Worm (Caenorhabditis elegans) whole organism, mixed stage, embryonic: ENCODE measurements around the gene F20D12.7.

Experiments
- bed-3 ChIP-seq: fragments of 200-800 bp; sonication (Bioruptor generic); optimal IDR thresholded peaks from 3 replicates; lab custom pipeline; 2018; ENCODE audit warnings: mild to moderate bottlenecking, missing genetic modification characterization, moderate library complexity, missing compliant biosample characterization
- blmp-1 ChIP-seq: fragments of 150-350 bp; optimal IDR thresholded peaks from 2 replicates; lab custom pipeline; 2014; ENCODE audit warnings: missing biosample characterization, missing genetic modification characterization
- ceh-39 ChIP-seq: fragments of 150-350 bp; optimal IDR thresholded peaks from 2 replicates; lab custom pipeline; 2014; ENCODE audit warnings: missing biosample characterization, missing genetic modification characterization
- ceh-43 ChIP-seq: fragments of 200-800 bp; sonication (Bioruptor generic); optimal IDR thresholded peaks from 2 replicates; lab custom pipeline; 2018; ENCODE audit warnings: mild to moderate bottlenecking, missing genetic modification characterization, moderate library complexity, missing compliant biosample characterization
- ceh-83 ChIP-seq: fragments of 200-800 bp; sonication (Bioruptor generic); optimal IDR thresholded peaks from 2 replicates; lab custom pipeline; 2018; ENCODE audit warnings: mild to moderate bottlenecking, missing genetic modification characterization, missing compliant biosample characterization
- ces-1 ChIP-seq: fragments of 150-350 bp; optimal IDR thresholded peaks from 2 replicates; lab custom pipeline; 2014; ENCODE audit warnings: missing biosample characterization, missing genetic modification reagents, missing genetic modification characterization
- cnd-1 ChIP-seq: fragments of 200-800 bp; sonication (Bioruptor generic); optimal IDR thresholded peaks from 2 replicates; lab custom pipeline; 2018; ENCODE audit warnings: mild to moderate bottlenecking, missing genetic modification characterization, missing compliant biosample characterization
- elt-1 ChIP-seq: sonication (generic microtip); optimal IDR thresholded peaks from 2 replicates; lab custom pipeline; 2017; ENCODE audit warnings: missing genetic modification characterization, mild to moderate bottlenecking, missing compliant biosample characterization, antibody characterized with exemption, moderate library complexity, borderline replicate concordance; ENCODE audit not compliant: insufficient read depth
- elt-3 ChIP-seq: fragments of 150-350 bp; optimal IDR thresholded peaks from 2 replicates; lab custom pipeline; 2014; ENCODE audit warnings: missing biosample characterization, missing genetic modification characterization
- flh-1 ChIP-seq: fragments of 200-800 bp; sonication (Bioruptor generic); optimal IDR thresholded peaks from 2 replicates; lab custom pipeline; 2018; ENCODE audit warnings: mild to moderate bottlenecking, missing genetic modification characterization, moderate library complexity, missing compliant biosample characterization
- hlh-1 ChIP-seq: fragments of 150-350 bp; optimal IDR thresholded peaks from 2 replicates; lab custom pipeline; 2014; ENCODE audit warnings: missing biosample characterization, missing genetic modification reagents, missing genetic modification characterization
- lin-13 ChIP-seq: fragments of 150-350 bp; optimal IDR thresholded peaks from 2 replicates; lab custom pipeline; 2014; ENCODE audit warnings: missing biosample characterization, missing genetic modification characterization
- lin-32 ChIP-seq: fragments of 200-800 bp; sonication (Bioruptor generic); optimal IDR thresholded peaks from 2 replicates; lab custom pipeline; 2018; ENCODE audit warnings: mild to moderate bottlenecking, missing genetic modification characterization, missing compliant biosample characterization
- lsy-2 ChIP-seq: fragments of 150-350 bp; optimal IDR thresholded peaks from 2 replicates; lab custom pipeline; 2014; ENCODE audit warnings: missing biosample characterization, missing genetic modification characterization
- mab-5 ChIP-seq: fragments of 150-350 bp; optimal IDR thresholded peaks from 2 replicates; lab custom pipeline; 2014; ENCODE audit warnings: missing biosample characterization, missing genetic modification characterization
- mep-1 ChIP-seq: fragments of 150-350 bp; optimal IDR thresholded peaks from 2 replicates; lab custom pipeline; 2017; ENCODE audit warnings: missing biosample characterization, missing genetic modification reagents, missing genetic modification characterization, inconsistent platforms
- nhr-12 ChIP-seq: fragments of 150-350 bp; optimal IDR thresholded peaks from 2 replicates; lab custom pipeline; 2014; ENCODE audit warnings: missing biosample characterization, missing genetic modification characterization
- nhr-237 ChIP-seq: fragments of 150-350 bp; optimal IDR thresholded peaks from 2 replicates; lab custom pipeline; 2014; ENCODE audit warnings: missing biosample characterization, missing genetic modification characterization
- nhr-76 ChIP-seq: sonication (generic microtip); optimal IDR thresholded peaks from 2 replicates; lab custom pipeline; 2017; ENCODE audit warnings: missing biosample characterization, missing genetic modification characterization
- pha-4 ChIP-seq: fragments of 150-350 bp; optimal IDR thresholded peaks from 2 replicates; lab custom pipeline; 2018; ENCODE audit warnings: missing biosample characterization, missing genetic modification reagents, missing genetic modification characterization
- tbx-8 ChIP-seq: fragments of 200-800 bp; sonication (Bioruptor generic); optimal IDR thresholded peaks from 2 replicates; lab custom pipeline; 2018; ENCODE audit warnings: mild to moderate bottlenecking, missing genetic modification characterization, moderate library complexity, missing compliant biosample characterization
- unc-120 ChIP-seq: sonication (generic microtip); optimal IDR thresholded peaks from 2 replicates; lab custom pipeline; 2017; ENCODE audit warnings: missing genetic modification characterization, missing compliant biosample characterization; ENCODE audit not compliant: poor library complexity, severe bottlenecking
- unc-39 ChIP-seq: fragments of 150-350 bp; optimal IDR thresholded peaks from 2 replicates; lab custom pipeline; 2014; ENCODE audit warnings: missing biosample characterization, missing genetic modification characterization
- zip-8 ChIP-seq: fragments of 150-350 bp; optimal IDR thresholded peaks from 2 replicates; lab custom pipeline; 2014; ENCODE audit warnings: missing biosample characterization, missing genetic modification characterization

F20D12.7 gene

ce11 chrIV:7906643-7907042 is 32.1 kb downstream of the F20D12.7 start:
- TF ChIP-seq ceh-39 (no peak), ceh-83 (GFP tag; lab: Kevin White, UChicago) (no peak), ceh-43 (GFP tag; lab: Kevin White, UChicago) (no peak), unc-120 (tag; lab: Kevin White, UChicago) (no peak)

ce11 chrIV:7903359-7903758 is 35.4 kb downstream of the F20D12.7 start, which contains the start of gene C49H3.6:
TSS of gene C49H3.6 (plus strand) at chrIV:7903738.
- TF ChIP-seq cnd-1 (tag; lab: Kevin White, UChicago) (no peak), blmp-1 (tag; lab: Kevin White, UChicago) (no peak), hlh-1 (tag; lab: Kevin White, UChicago) (peak; percentile 30), mab-5 (tag; lab: Kevin White, UChicago) (no peak), ces-1 (GFP tag; lab: Kevin White, UChicago) (peak; percentile 52)

- TF ChIP-seq lin-32 (GFP tag; lab: Kevin White, UChicago) (no peak), pha-4 (tag; lab: Kevin White, UChicago) (peak; percentile 37), mep-1 (peak; percentile 71), nhr-237 (peak; percentile 55), flh-1 (no peak), unc-120 (tag; lab: Kevin White, UChicago) (peak; percentile 25), ces-1 (GFP tag; lab: Kevin White, UChicago) (peak; percentile 49), lsy-2 (tag; lab: Kevin White, UChicago) (peak; percentile 96)
Observed at ce11 chrIV:7902221-7902904, 36.4 kb downstream of the F20D12.7 start, which contains the start of gene arp-11. TSS of gene arp-11 (minus strand) at chrIV:7902271.

ce11 chrIV:7898489-7898888 is 40.2 kb downstream of the F20D12.7 start:
- TF ChIP-seq tbx-8 (GFP tag; lab: Kevin White, UChicago) (no peak), ceh-83 (GFP tag; lab: Kevin White, UChicago) (no peak), nhr-12 (tag; lab: Kevin White, UChicago) (no peak), bed-3 (GFP tag; lab: Kevin White, UChicago) (no peak), nhr-237 (no peak), mab-5 (tag; lab: Kevin White, UChicago) (no peak)

DNA sequence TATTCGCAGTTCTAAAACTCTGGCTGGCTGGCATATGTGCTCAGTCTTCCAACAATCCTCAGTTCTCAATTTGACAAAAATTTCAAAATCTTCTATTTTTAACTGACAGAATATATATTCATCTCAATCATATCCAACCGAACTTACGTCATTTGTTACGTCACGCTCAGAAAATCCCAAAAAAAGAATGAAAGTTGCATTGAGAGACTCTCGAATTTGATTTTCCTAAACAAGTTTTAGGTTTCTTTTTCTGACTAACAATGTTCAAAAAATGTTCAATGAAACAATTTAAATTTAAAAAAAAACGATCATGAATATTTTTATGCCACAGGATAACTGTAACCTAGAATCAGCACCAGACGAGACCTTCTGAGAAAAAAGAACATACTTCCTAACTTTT is 40.8 kb downstream of the F20D12.7 start:
- TF ChIP-seq zip-8 (tag; lab: Kevin White, UChicago) (peak; percentile 96), elt-1 (tag; lab: Kevin White, UChicago) (no peak)

- no peak for TF ChIP-seq lin-13
- TF ChIP-seq nhr-237, result no peak
- TF ChIP-seq unc-39, result no peak
- TF ChIP-seq elt-3 (tag; lab: Kevin White, UChicago), result no peak
- no peak for TF ChIP-seq nhr-76 (tag; lab: Kevin White, UChicago)
- TF ChIP-seq lin-32 (GFP tag; lab: Kevin White, UChicago), result no peak
Observed at ce11 chrIV:7897443-7897842, 41.3 kb downstream of the F20D12.7 start, which contains the start of gene ilys-4. TSS of gene ilys-4 (minus strand) at chrIV:7897543.
